Worm (Caenorhabditis elegans) whole organism, late embryonic: Measurements from ENCODE around the gene ceh-63.
A peak's percentile ranks its signal among the peaks of the same experiment; 100 is the strongest.

Experiments used
- C38D4.7 ChIP-seq: fragments of 200-800 bp; sonication (Bioruptor generic); optimal IDR thresholded peaks from 2 replicates; lab custom pipeline; 2018; ENCODE audit warnings: mild to moderate bottlenecking, missing genetic modification characterization, moderate library complexity, missing compliant biosample characterization
- K09A11.1 ChIP-seq: sonication (generic microtip); optimal IDR thresholded peaks from 2 replicates; lab custom pipeline; 2017; ENCODE audit warnings: antibody characterized with exemption, mild to moderate bottlenecking, missing genetic modification characterization, missing compliant biosample characterization; ENCODE audit not compliant: insufficient read depth
- T23F11.4 ChIP-seq: fragments of 200-800 bp; sonication (Bioruptor generic); optimal IDR thresholded peaks from 2 replicates; lab custom pipeline; 2018; ENCODE audit warnings: mild to moderate bottlenecking, missing genetic modification characterization, missing compliant biosample characterization
- ahr-1 ChIP-seq: sonication (generic microtip); optimal IDR thresholded peaks from 2 replicates; lab custom pipeline; 2016; ENCODE audit warnings: missing genetic modification characterization, missing compliant biosample characterization
- ama-1 ChIP-seq: fragments of 150-350 bp; optimal IDR thresholded peaks from 2 replicates; lab custom pipeline; 2014
- ceh-18 ChIP-seq: sonication (generic microtip); optimal IDR thresholded peaks from 2 replicates; lab custom pipeline; 2016; ENCODE audit warnings: missing genetic modification characterization, missing compliant biosample characterization
- ceh-24 ChIP-seq: sonication (generic microtip); optimal IDR thresholded peaks from 2 replicates; lab custom pipeline; 2016; ENCODE audit warnings: mild to moderate bottlenecking, missing genetic modification characterization, missing compliant biosample characterization
- ceh-30 ChIP-seq: fragments of 150-350 bp; optimal IDR thresholded peaks from 2 replicates; lab custom pipeline; 2014; ENCODE audit warnings: missing biosample characterization, missing genetic modification characterization
- ceh-31 ChIP-seq: sonication (generic microtip); optimal IDR thresholded peaks from 2 replicates; lab custom pipeline; 2016; ENCODE audit warnings: missing genetic modification characterization, missing compliant biosample characterization
- ceh-34 ChIP-seq: sonication (generic microtip); optimal IDR thresholded peaks from 2 replicates; lab custom pipeline; 2016; ENCODE audit warnings: mild to moderate bottlenecking, missing genetic modification characterization, missing compliant biosample characterization
- ceh-45 ChIP-seq: fragments of 200-800 bp; sonication (Bioruptor generic); IDR thresholded peaks from 2 replicates; pipeline ENCODE4 v1.3.6; 2022; ENCODE audit warnings: missing genetic modification reagents, missing genetic modification characterization, missing compliant biosample characterization
- ceh-6 ChIP-seq: fragments of 200-800 bp; sonication (Bioruptor generic); optimal IDR thresholded peaks from 2 replicates; lab custom pipeline; 2018; ENCODE audit warnings: mild to moderate bottlenecking, missing genetic modification characterization, missing compliant biosample characterization
- ceh-9 ChIP-seq: sonication (generic microtip); optimal IDR thresholded peaks from 2 replicates; lab custom pipeline; 2016; ENCODE audit warnings: mild to moderate bottlenecking, missing genetic modification characterization, inconsistent platforms, missing compliant biosample characterization
- che-1 ChIP-seq: sonication (generic microtip); optimal IDR thresholded peaks from 2 replicates; lab custom pipeline; 2016; ENCODE audit warnings: mild to moderate bottlenecking, missing genetic modification characterization, missing compliant biosample characterization
- dmd-4 ChIP-seq: sonication (generic microtip); optimal IDR thresholded peaks from 2 replicates; lab custom pipeline; 2016; ENCODE audit warnings: borderline replicate concordance, missing genetic modification characterization, missing compliant biosample characterization
- elt-2 ChIP-seq: sonication (generic microtip); optimal IDR thresholded peaks from 2 replicates; lab custom pipeline; 2016; ENCODE audit warnings: missing genetic modification reagents, missing genetic modification characterization, missing compliant biosample characterization
- ets-4 ChIP-seq: sonication (generic microtip); optimal IDR thresholded peaks from 2 replicates; lab custom pipeline; 2016; ENCODE audit warnings: missing genetic modification characterization, missing compliant biosample characterization
- eyg-1 ChIP-seq: sonication (generic microtip); optimal IDR thresholded peaks from 2 replicates; lab custom pipeline; 2016; ENCODE audit warnings: missing genotype, missing genetic modification characterization, missing compliant biosample characterization
- fkh-6 ChIP-seq: sonication (generic microtip); optimal IDR thresholded peaks from 2 replicates; lab custom pipeline; 2016; ENCODE audit warnings: missing genetic modification characterization, missing compliant biosample characterization
- gmeb-2 ChIP-seq: sonication (generic microtip); optimal IDR thresholded peaks from 2 replicates; lab custom pipeline; 2016; ENCODE audit warnings: missing genetic modification characterization, inconsistent platforms, missing compliant biosample characterization
- hlh-30 ChIP-seq: sonication (generic microtip); optimal IDR thresholded peaks from 2 replicates; lab custom pipeline; 2017; ENCODE audit warnings: antibody characterized with exemption, missing genetic modification characterization, missing compliant biosample characterization; ENCODE audit not compliant: insufficient read depth
- hlh-8 ChIP-seq: sonication (generic microtip); optimal IDR thresholded peaks from 2 replicates; lab custom pipeline; 2016; ENCODE audit warnings: missing genotype, missing genetic modification characterization, missing compliant biosample characterization
- lin-11 ChIP-seq: fragments of 200-800 bp; sonication (Bioruptor generic); optimal IDR thresholded peaks from 2 replicates; lab custom pipeline; 2018; ENCODE audit warnings: mild to moderate bottlenecking, missing genetic modification characterization, missing compliant biosample characterization
- madf-2 ChIP-seq: sonication (generic microtip); optimal IDR thresholded peaks from 2 replicates; lab custom pipeline; 2017; ENCODE audit warnings: missing genetic modification characterization, missing compliant biosample characterization
- mec-3 ChIP-seq: sonication (generic microtip); optimal IDR thresholded peaks from 2 replicates; lab custom pipeline; 2016; ENCODE audit warnings: borderline replicate concordance, missing genetic modification characterization, missing compliant biosample characterization
- nfya-1 ChIP-seq: sonication (generic microtip); optimal IDR thresholded peaks from 2 replicates; lab custom pipeline; 2017; ENCODE audit warnings: missing genetic modification characterization, mild to moderate bottlenecking, missing compliant biosample characterization, antibody characterized with exemption, moderate library complexity
- pag-3 ChIP-seq: sonication (generic microtip); optimal IDR thresholded peaks from 2 replicates; lab custom pipeline; 2016; ENCODE audit warnings: missing compliant biosample characterization, missing genetic modification characterization, borderline replicate concordance
- pat-9 ChIP-seq: fragments of 200-800 bp; sonication (Bioruptor generic); optimal IDR thresholded peaks from 2 replicates; lab custom pipeline; 2018; ENCODE audit warnings: mild to moderate bottlenecking, missing genetic modification characterization, moderate library complexity, missing compliant biosample characterization
- pha-2 ChIP-seq: sonication (generic microtip); optimal IDR thresholded peaks from 2 replicates; lab custom pipeline; 2017; ENCODE audit warnings: mild to moderate bottlenecking, missing genetic modification characterization, missing compliant biosample characterization
- pha-4 ChIP-seq: fragments of 150-350 bp; optimal IDR thresholded peaks from 2 replicates; lab custom pipeline; 2018; ENCODE audit warnings: missing biosample characterization, missing genetic modification reagents, missing genetic modification characterization
- pqm-1 ChIP-seq: sonication (generic microtip); optimal IDR thresholded peaks from 2 replicates; lab custom pipeline; 2016; ENCODE audit warnings: missing genetic modification characterization, missing compliant biosample characterization
- sdc-2 ChIP-seq: sonication (generic microtip); optimal IDR thresholded peaks from 2 replicates; lab custom pipeline; 2016; ENCODE audit warnings: missing genotype, missing genetic modification characterization, missing compliant biosample characterization
- syd-9 ChIP-seq: sonication (generic microtip); optimal IDR thresholded peaks from 2 replicates; lab custom pipeline; 2016; ENCODE audit warnings: mild to moderate bottlenecking, missing genetic modification characterization, moderate library complexity, missing compliant biosample characterization
- tbx-2 ChIP-seq: sonication (generic microtip); optimal IDR thresholded peaks from 2 replicates; lab custom pipeline; 2016; ENCODE audit warnings: missing genetic modification characterization, missing compliant biosample characterization
- unc-42 ChIP-seq: sonication (generic microtip); optimal IDR thresholded peaks from 2 replicates; lab custom pipeline; 2016; ENCODE audit warnings: missing genotype, missing genetic modification characterization, missing compliant biosample characterization
- unc-55 ChIP-seq: sonication (generic microtip); optimal IDR thresholded peaks from 2 replicates; lab custom pipeline; 2017; ENCODE audit warnings: missing biosample characterization, missing genetic modification reagents, missing genetic modification characterization
- unc-86 ChIP-seq: sonication (generic microtip); optimal IDR thresholded peaks from 2 replicates; lab custom pipeline; 2016; ENCODE audit warnings: missing genetic modification characterization, missing compliant biosample characterization
- ztf-16 ChIP-seq: sonication (generic microtip); optimal IDR thresholded peaks from 2 replicates; lab custom pipeline; 2017; ENCODE audit warnings: missing genetic modification characterization, missing compliant biosample characterization

ceh-63 gene

ce11 chrX:3678507-3679175 lies 4.8 kb upstream of the ceh-63 start, which contains the start of gene tag-52 (continued):
- TF ChIP-seq C38D4.7 (GFP tag; lab: Kevin White, UChicago), result peak; percentile 17
- TF ChIP-seq ztf-16 (tag; lab: Kevin White, UChicago), result no peak
- TF ChIP-seq pqm-1 (tag; lab: Kevin White, UChicago), result no peak
- TF ChIP-seq ceh-18 (tag; lab: Kevin White, UChicago), result no peak
- TF ChIP-seq ceh-6 (GFP tag; lab: Kevin White, UChicago), result no peak
- TF ChIP-seq nfya-1, result no peak
- TF ChIP-seq fkh-6, result no peak
- TF ChIP-seq syd-9, result no peak
- TF ChIP-seq pat-9 (tag; lab: Kevin White, UChicago), result no peak
- no peak for TF ChIP-seq ceh-9
- no peak for TF ChIP-seq unc-55 (GFP tag; lab: Kevin White, UChicago)
- TF ChIP-seq ceh-30, result no peak
- no peak for TF ChIP-seq hlh-8 (tag; lab: Kevin White, UChicago)
- no peak for TF ChIP-seq unc-86 (tag; lab: Kevin White, UChicago)
- no peak for TF ChIP-seq ceh-45 (GFP tag; lab: Robert Waterston, UW)
- TF ChIP-seq tbx-2 (tag; lab: Kevin White, UChicago), result peak; percentile 33
- no peak for TF ChIP-seq ets-4 (tag; lab: Kevin White, UChicago)
- TF ChIP-seq mec-3 (tag; lab: Kevin White, UChicago), result no peak
- TF ChIP-seq elt-2 (tag; lab: Kevin White, UChicago), result peak; percentile 40
- no peak for TF ChIP-seq ama-1
- TF ChIP-seq eyg-1, result no peak
- TF ChIP-seq ahr-1, result no peak
- TF ChIP-seq K09A11.1 (tag; lab: Kevin White, UChicago), result no peak
- peak; percentile 20 for TF ChIP-seq ceh-31
- no peak for TF ChIP-seq dmd-4 (tag; lab: Kevin White, UChicago)
- TF ChIP-seq lin-11 (tag; lab: Kevin White, UChicago), result no peak
- TF ChIP-seq hlh-30 (tag; lab: Kevin White, UChicago), result peak; percentile 39
- TF ChIP-seq madf-2 (tag; lab: Kevin White, UChicago), result no peak
- TF ChIP-seq pag-3 (tag; lab: Kevin White, UChicago), result no peak
- peak; percentile 13 for TF ChIP-seq sdc-2
- no peak for TF ChIP-seq unc-42 (tag; lab: Kevin White, UChicago)

- TF ChIP-seq hlh-30 (tag; lab: Kevin White, UChicago), result no peak
- no peak for TF ChIP-seq pha-4
- no peak for TF ChIP-seq K09A11.1 (tag; lab: Kevin White, UChicago)
These were observed 1.9 kb downstream of the ceh-63 start, which contains the start of gene C02F12.5 for ce11 chrX:3671998-3672397. TSS of gene C02F12.5 (minus strand) at chrX:3672098.

DNA sequence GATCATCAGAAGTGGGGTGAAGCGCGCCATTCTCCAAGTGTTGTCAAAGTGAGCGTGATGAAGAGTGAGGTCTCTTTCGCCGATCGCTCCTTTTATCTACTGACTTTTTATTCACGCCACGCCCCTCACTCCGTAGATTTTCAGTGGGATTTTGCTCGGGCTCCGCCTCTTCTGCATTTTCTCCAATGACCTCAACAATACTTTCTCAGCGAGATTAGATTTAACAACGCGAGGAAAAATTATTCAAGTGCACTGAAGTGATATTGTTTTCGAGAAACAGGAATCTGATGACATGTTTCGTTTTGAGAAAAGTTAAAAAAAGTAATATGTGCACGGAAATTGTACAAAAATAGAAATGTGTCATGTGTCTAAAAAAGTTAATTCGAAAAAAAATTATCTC lies 5.0 kb downstream of the ceh-63 start, which contains the start of gene snet-1:
Gene snet-1 (minus strand): TSS at position 101 of the 400 bp plus-strand sequence.
- TF ChIP-seq K09A11.1 (tag; lab: Kevin White, UChicago) (no peak), ceh-9 (no peak), C38D4.7 (GFP tag; lab: Kevin White, UChicago) (no peak), pha-2 (tag; lab: Kevin White, UChicago) (no peak), ceh-18 (tag; lab: Kevin White, UChicago) (no peak), che-1 (tag; lab: Kevin White, UChicago) (no peak), unc-55 (GFP tag; lab: Kevin White, UChicago) (no peak), unc-86 (tag; lab: Kevin White, UChicago) (no peak), mec-3 (tag; lab: Kevin White, UChicago) (no peak), ceh-34 (tag; lab: Kevin White, UChicago) (no peak), T23F11.4 (no peak), eyg-1 (no peak), gmeb-2 (tag; lab: Kevin White, UChicago) (no peak), ceh-24 (tag; lab: Kevin White, UChicago) (no peak), ceh-45 (GFP tag; lab: Robert Waterston, UW) (no peak)
